Fruit fly (Drosophila melanogaster) whole organism, embryonic: Measurements from ENCODE around the gene Doa.

Experiments used
- B-H2 ChIP-seq: fragments of 200-800 bp; sonication (Bioruptor generic); optimal IDR thresholded peaks from 2 replicates; lab custom pipeline; 2018; ENCODE audit warnings: missing biosample characterization, mild to moderate bottlenecking, missing genetic modification characterization
- C15 ChIP-seq: fragments of 200-800 bp; sonication (Bioruptor generic); IDR thresholded peaks from 3 replicates; pipeline ENCODE4 v1.3.6; 2022; ENCODE audit warnings: missing biosample characterization, missing genetic modification characterization
- CG12942 ChIP-seq: fragments of 200-800 bp; sonication (Bioruptor generic); optimal IDR thresholded peaks from 3 replicates; lab custom pipeline; 2016; ENCODE audit warnings: missing biosample characterization, missing genetic modification characterization
- CG14050 ChIP-seq: fragments of 200-800 bp; sonication (Bioruptor generic); IDR thresholded peaks from 3 replicates; pipeline ENCODE4 v1.3.6; 2022; ENCODE audit warnings: missing biosample characterization, missing genetic modification characterization
- CG15601 ChIP-seq: fragments of 200-800 bp; sonication (Bioruptor generic); optimal IDR thresholded peaks from 3 replicates; lab custom pipeline; 2019; ENCODE audit warnings: missing biosample characterization, mild to moderate bottlenecking, missing genetic modification characterization, moderate library complexity
- CG17328 ChIP-seq: fragments of 200-800 bp; sonication (Bioruptor generic); IDR thresholded peaks from 2 replicates; pipeline ENCODE4 v1.3.6; 2022; ENCODE audit warnings: missing biosample characterization, missing genetic modification characterization
- CG17568 ChIP-seq: fragments of 200-800 bp; sonication (Bioruptor generic); optimal IDR thresholded peaks from 2 replicates; lab custom pipeline; 2018; ENCODE audit warnings: missing biosample characterization, mild to moderate bottlenecking, missing genetic modification characterization, moderate library complexity
- CG2116 ChIP-seq: fragments of 200-800 bp; sonication (Bioruptor generic); optimal IDR thresholded peaks from 3 replicates; lab custom pipeline; 2018; ENCODE audit warnings: missing biosample characterization, mild to moderate bottlenecking, missing genetic modification characterization
- CG31365 ChIP-seq: fragments of 200-800 bp; sonication (Bioruptor generic); optimal IDR thresholded peaks from 2 replicates; lab custom pipeline; 2018; ENCODE audit warnings: missing biosample characterization, mild to moderate bottlenecking, missing genetic modification characterization
- CG31441 ChIP-seq: fragments of 200-800 bp; sonication (Bioruptor generic); IDR thresholded peaks from 2 replicates; pipeline ENCODE4 v1.3.6; 2022; ENCODE audit warnings: missing biosample characterization, missing genetic modification characterization
- CG3281 ChIP-seq: fragments of 200-800 bp; sonication (Bioruptor generic); optimal IDR thresholded peaks from 3 replicates; lab custom pipeline; 2017; ENCODE audit warnings: missing biosample characterization, mild to moderate bottlenecking, missing genetic modification characterization
- CG33557 ChIP-seq: fragments of 200-800 bp; sonication (Bioruptor generic); optimal IDR thresholded peaks from 2 replicates; lab custom pipeline; 2019; ENCODE audit warnings: missing biosample characterization, mild to moderate bottlenecking, missing genetic modification characterization, moderate library complexity
- CG3407 ChIP-seq: fragments of 200-800 bp; sonication (Bioruptor generic); optimal IDR thresholded peaks from 2 replicates; lab custom pipeline; 2018; ENCODE audit warnings: missing biosample characterization, mild to moderate bottlenecking, missing genetic modification characterization
- CG3995 ChIP-seq: fragments of 200-800 bp; sonication (Bioruptor generic); optimal IDR thresholded peaks from 3 replicates; lab custom pipeline; 2016; ENCODE audit warnings: missing biosample characterization, missing genetic modification characterization
- CG5180 ChIP-seq: fragments of 200-800 bp; sonication (Bioruptor generic); optimal IDR thresholded peaks from 3 replicates; lab custom pipeline; 2017; ENCODE audit warnings: missing biosample characterization, missing genetic modification characterization, mild to moderate bottlenecking, moderate library complexity, missing genetic modification reagents
- CG5953 ChIP-seq: fragments of 200-800 bp; sonication (Bioruptor generic); IDR thresholded peaks from 2 replicates; pipeline ENCODE4 v1.3.6; 2022; ENCODE audit warnings: missing biosample characterization, missing genetic modification characterization
- CG9817 ChIP-seq: fragments of 200-800 bp; sonication (Bioruptor generic); optimal IDR thresholded peaks from 2 replicates; lab custom pipeline; 2018; ENCODE audit warnings: missing biosample characterization, mild to moderate bottlenecking, missing genetic modification characterization, moderate library complexity
- D ChIP-seq, 2 experiments: fragments of 200-800 bp in 1 of 2; fragments of >200 bp in 1 of 2; sonication (Bioruptor generic) in 1 of 2; optimal IDR thresholded peaks; 2 replicates in 1 of 2; 3 replicates in 1 of 2; lab custom pipeline; 2017; ENCODE audit warnings: mild to moderate bottlenecking in 1 of 2, missing biosample characterization in 1 of 2, missing genetic modification characterization in 1 of 2, missing genetic modification reagents in 1 of 2
- Dek ChIP-seq: fragments of 200-800 bp; sonication (Bioruptor generic); optimal IDR thresholded peaks from 3 replicates; lab custom pipeline; 2019; ENCODE audit warnings: missing biosample characterization, mild to moderate bottlenecking, missing genetic modification characterization, moderate library complexity
- Dfd ChIP-seq, 2 experiments: fragments of >200 bp; optimal IDR thresholded peaks; 2 replicates each; lab custom pipeline; 2017; ENCODE audit warnings: missing biosample characterization in 2 of 2, missing genetic modification characterization in 2 of 2
- E2f1 ChIP-seq: fragments of 200-800 bp; sonication (Bioruptor generic); IDR thresholded peaks from 2 replicates; pipeline ENCODE4 v1.3.6; 2022; ENCODE audit warnings: missing biosample characterization, missing genetic modification characterization
- Gug ChIP-seq: fragments of 200-800 bp; sonication (Bioruptor generic); IDR thresholded peaks from 4 replicates; pipeline ENCODE4 v1.3.6; 2022; ENCODE audit warnings: missing biosample characterization, missing genetic modification characterization
- Pdp1 ChIP-seq, 2 experiments: fragments of 200-800 bp; sonication (Bioruptor generic); optimal IDR thresholded peaks; 3 replicates each; lab custom pipeline; 2016; ENCODE audit warnings: missing biosample characterization in 2 of 2, missing genetic modification characterization in 2 of 2, mild to moderate bottlenecking in 1 of 2, moderate library complexity in 1 of 2
- Rfx ChIP-seq: fragments of 200-800 bp; sonication (Bioruptor generic); IDR thresholded peaks from 2 replicates; pipeline ENCODE4 v1.3.6; 2022; ENCODE audit warnings: missing biosample characterization, missing genetic modification characterization
- Six4 ChIP-seq: fragments of 200-800 bp; sonication (Bioruptor generic); optimal IDR thresholded peaks from 2 replicates; lab custom pipeline; 2016; ENCODE audit warnings: missing biosample characterization, missing genetic modification characterization
- Sox100B ChIP-seq: fragments of 200-800 bp; sonication (Bioruptor generic); optimal IDR thresholded peaks from 3 replicates; lab custom pipeline; 2018; ENCODE audit warnings: missing biosample characterization, mild to moderate bottlenecking, missing genetic modification characterization
- Sry-β ChIP-seq: fragments of 200-800 bp; sonication (Bioruptor generic); optimal IDR thresholded peaks from 2 replicates; lab custom pipeline; 2018; ENCODE audit warnings: missing biosample characterization, mild to moderate bottlenecking, missing genetic modification characterization, moderate library complexity
- TFAM ChIP-seq: fragments of 200-800 bp; sonication (Bioruptor generic); optimal IDR thresholded peaks from 2 replicates; lab custom pipeline; 2017; ENCODE audit warnings: missing biosample characterization, missing genetic modification characterization, inconsistent platforms
- cad ChIP-seq: fragments of >200 bp; optimal IDR thresholded peaks from 2 replicates; lab custom pipeline; 2017; ENCODE audit warnings: missing biosample characterization, missing genetic modification characterization
- cg ChIP-seq: fragments of 200-800 bp; sonication (Bioruptor generic); optimal IDR thresholded peaks from 3 replicates; lab custom pipeline; 2019; ENCODE audit warnings: missing biosample characterization, mild to moderate bottlenecking, missing genetic modification characterization, moderate library complexity
- corto ChIP-seq: fragments of 200-800 bp; sonication (Bioruptor generic); optimal IDR thresholded peaks from 2 replicates; lab custom pipeline; 2016; ENCODE audit warnings: missing biosample characterization, mild to moderate bottlenecking, missing genetic modification characterization, moderate library complexity
- fu2 ChIP-seq: fragments of 200-800 bp; sonication (Bioruptor generic); optimal IDR thresholded peaks from 2 replicates; lab custom pipeline; 2016; ENCODE audit warnings: missing biosample characterization, missing genetic modification characterization
- hth ChIP-seq: fragments of >200 bp; optimal IDR thresholded peaks from 2 replicates; lab custom pipeline; 2017; ENCODE audit warnings: inconsistent platforms
- insv ChIP-seq, 2 experiments: fragments of 200-800 bp; sonication (Bioruptor generic); optimal IDR thresholded peaks; 3 replicates each; lab custom pipeline; 2016 to 2018; ENCODE audit warnings: missing biosample characterization in 2 of 2, missing genetic modification characterization in 2 of 2
- inv ChIP-seq: fragments of 200-800 bp; sonication (Bioruptor generic); IDR thresholded peaks from 2 replicates; pipeline ENCODE4 v1.3.6; 2022; ENCODE audit warnings: missing biosample characterization, missing genetic modification characterization; ENCODE audit not compliant: partially characterized antibody
- jigr1 ChIP-seq: fragments of 200-800 bp; sonication (Bioruptor generic); IDR thresholded peaks from 3 replicates; pipeline ENCODE4 v1.3.6; 2022; ENCODE audit warnings: missing biosample characterization, missing genetic modification characterization
- jing ChIP-seq: fragments of 200-800 bp; sonication (Bioruptor generic); optimal IDR thresholded peaks from 2 replicates; lab custom pipeline; 2018; ENCODE audit warnings: missing biosample characterization, mild to moderate bottlenecking, missing genetic modification characterization
- kni ChIP-seq: fragments of 200-800 bp; sonication (Bioruptor generic); optimal IDR thresholded peaks from 3 replicates; lab custom pipeline; 2017; ENCODE audit warnings: mild to moderate bottlenecking, missing biosample characterization, missing genetic modification reagents, missing genetic modification characterization
- lilli ChIP-seq: fragments of 200-800 bp; sonication (Bioruptor generic); optimal IDR thresholded peaks from 3 replicates; lab custom pipeline; 2016; ENCODE audit warnings: missing biosample characterization, missing genetic modification characterization
- nau ChIP-seq: fragments of 200-800 bp; sonication (Bioruptor generic); optimal IDR thresholded peaks from 3 replicates; lab custom pipeline; 2017; ENCODE audit warnings: missing biosample characterization, mild to moderate bottlenecking, missing genetic modification characterization, missing genetic modification reagents
- oc ChIP-seq: fragments of 200-800 bp; sonication (Bioruptor generic); optimal IDR thresholded peaks from 2 replicates; lab custom pipeline; 2018; ENCODE audit warnings: missing biosample characterization, mild to moderate bottlenecking, missing genetic modification characterization, moderate library complexity
- p53 ChIP-seq: fragments of 200-800 bp; sonication (Bioruptor generic); optimal IDR thresholded peaks from 2 replicates; lab custom pipeline; 2016; ENCODE audit warnings: missing biosample characterization, missing genetic modification characterization
- pzg ChIP-seq: fragments of 200-800 bp; sonication (Bioruptor generic); optimal IDR thresholded peaks from 3 replicates; lab custom pipeline; 2018; ENCODE audit warnings: missing biosample characterization, mild to moderate bottlenecking, missing genetic modification characterization, moderate library complexity
- ro ChIP-seq: fragments of 200-800 bp; sonication (Bioruptor generic); IDR thresholded peaks from 2 replicates; pipeline ENCODE4 v1.3.6; 2022; ENCODE audit warnings: missing biosample characterization, missing genetic modification characterization
- schlank ChIP-seq: fragments of 200-800 bp; sonication (Bioruptor generic); optimal IDR thresholded peaks from 2 replicates; lab custom pipeline; 2018; ENCODE audit warnings: missing biosample characterization, mild to moderate bottlenecking, missing genetic modification characterization
- sens-2 ChIP-seq: fragments of 200-800 bp; sonication (Bioruptor generic); IDR thresholded peaks from 2 replicates; pipeline ENCODE4 v1.3.6; 2022; ENCODE audit warnings: missing biosample characterization, missing genetic modification characterization
- sima ChIP-seq: fragments of 200-800 bp; sonication (Bioruptor generic); optimal IDR thresholded peaks from 2 replicates; lab custom pipeline; 2016; ENCODE audit warnings: missing biosample characterization, missing genetic modification characterization
- sisA ChIP-seq: fragments of 200-800 bp; sonication (Bioruptor generic); IDR thresholded peaks from 2 replicates; pipeline ENCODE4 v1.3.6; 2022; ENCODE audit warnings: missing biosample characterization, missing genetic modification characterization
- tx ChIP-seq: fragments of 200-800 bp; sonication (Bioruptor generic); optimal IDR thresholded peaks from 2 replicates; lab custom pipeline; 2016; ENCODE audit warnings: missing biosample characterization, missing genetic modification characterization

Gene Doa

DNA sequence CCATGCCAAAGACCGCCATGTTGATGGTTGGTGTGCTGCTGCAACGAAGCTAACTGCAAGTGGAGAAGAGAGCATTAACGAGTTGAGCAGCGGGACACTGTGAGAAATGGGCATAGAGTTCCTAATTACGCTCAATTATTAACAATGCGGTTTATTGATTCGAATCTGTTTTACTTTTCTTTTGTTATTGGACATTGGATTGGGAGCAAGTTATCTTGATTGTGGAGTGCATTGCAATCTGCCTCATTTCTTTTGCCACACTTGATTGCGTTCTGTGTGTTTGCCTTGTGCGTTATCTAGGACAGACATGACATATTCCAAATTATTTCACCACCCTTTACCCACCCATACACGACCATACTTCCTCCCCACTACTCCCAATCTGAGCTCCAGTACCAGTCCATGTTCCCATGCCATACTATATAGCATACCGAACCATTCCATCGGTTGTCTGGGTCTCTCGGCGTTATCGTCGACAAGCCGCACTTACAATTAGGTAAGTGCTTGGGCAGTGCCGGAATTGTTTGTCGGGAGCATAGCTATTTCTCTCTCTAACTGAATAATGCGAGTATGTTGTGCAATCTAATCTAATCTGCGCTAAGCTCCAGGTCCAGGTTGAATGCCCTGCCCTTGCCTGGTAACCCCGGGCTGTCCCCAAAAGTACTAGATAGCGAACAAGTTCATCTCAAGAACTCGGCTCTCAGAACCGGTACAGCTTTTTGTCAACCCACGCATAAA is 30.4 kb upstream of the Doa start (continued):
- TF ChIP-seq nau (no peak), CG33557 (GFP tag; lab: Kevin White, UChicago) (no peak), CG3407 (GFP tag; lab: Kevin White, UChicago) (peak; percentile 15), lilli (GFP tag; lab: Kevin White, UChicago) (no peak), CG15601 (tag; lab: Kevin White, UChicago) (peak; percentile 23), sisA (peak; percentile 49), oc (no peak), Sry-β (GFP tag; lab: Kevin White, UChicago) (no peak), C15 (no peak), CG12942 (GFP tag; lab: Kevin White, UChicago) (peak; percentile 26), jing (GFP tag; lab: Kevin White, UChicago) (no peak), sens-2 (GFP tag; lab: Robert Waterston, UW) (peak; percentile 41; the same call in 1 of the 2 replicates), E2f1 (no peak; the same call in 1 of the 2 replicates), corto (no peak), jigr1 (GFP tag; lab: Robert Waterston, UW) (no peak), kni (GFP tag; lab: Kevin White, UChicago) (no peak), Dek (no peak), tx (no peak), Six4 (GFP tag; lab: Kevin White, UChicago) (no peak), Sox100B (GFP tag; lab: Kevin White, UChicago) (peak; percentile 14), CG3995 (GFP tag; lab: Kevin White, UChicago) (no peak), CG5953 (no peak; the same call in 1 of the 2 replicates), fu2 (no peak), pzg (GFP tag; lab: Kevin White, UChicago) (no peak), CG5180 (peak; percentile 19), CG3281 (no peak), CG17568 (GFP tag; lab: Kevin White, UChicago) (no peak), Rfx (GFP tag; lab: Robert Waterston, UW) (peak; percentile 19; the same call in 1 of the 2 replicates), sima (no peak), Gug (GFP tag; lab: Robert Waterston, UW) (peak; percentile 20; the same call in 2 of the 4 replicates), hth (lab: Kevin White, UChicago) (no peak), ro (GFP tag; lab: Robert Waterston, UW) (peak; percentile 25; the same call in 1 of the 2 replicates), D (optimal IDR thresholded peaks at IDR 0.05; lab: Kevin White, UChicago) (no peak), D (GFP tag; optimal IDR thresholded peaks at IDR 0.05; lab: Kevin White, UChicago) (peak; percentile 27), B-H2 (GFP tag; lab: Kevin White, UChicago) (no peak), TFAM (GFP tag; lab: Kevin White, UChicago) (no peak), Pdp1 (GFP tag; optimal IDR thresholded peaks at IDR 0.05; lab: Kevin White, UChicago) (peak in 1 of 2 experiments; percentile 94), insv (GFP tag; optimal IDR thresholded peaks at IDR 0.05; lab: Kevin White, UChicago) (no peak), CG31365 (tag; lab: Kevin White, UChicago) (peak; percentile 13), Dfd (GFP tag; optimal IDR thresholded peaks at IDR 0.05; lab: Kevin White, UChicago) (no peak), CG2116 (GFP tag; lab: Kevin White, UChicago) (no peak), cad (no peak), inv (GFP tag; lab: Robert Waterston, UW) (no peak), CG17328 (GFP tag; lab: Robert Waterston, UW) (peak; percentile 56), cg (no peak), CG31441 (GFP tag; lab: Robert Waterston, UW) (peak; percentile 25; the same call in 1 of the 2 replicates), p53 (GFP tag; lab: Kevin White, UChicago) (no peak), CG9817 (tag; lab: Kevin White, UChicago) (no peak), CG14050 (GFP tag; lab: Robert Waterston, UW) (peak; percentile 15; the same call in 1 of the 3 replicates), schlank (no peak)
